Fruit fly (Drosophila melanogaster) whole organism, embryonic: ENCODE results near the gene CG11723.

Source experiments
- Ada2b ChIP-seq: fragments of 200-800 bp; sonication (Bioruptor generic); IDR thresholded peaks from 2 replicates; pipeline ENCODE4 v1.3.6; 2022; ENCODE audit warnings: missing biosample characterization, missing genetic modification characterization
- CG15601 ChIP-seq: fragments of 200-800 bp; sonication (Bioruptor generic); optimal IDR thresholded peaks from 3 replicates; lab custom pipeline; 2019; ENCODE audit warnings: missing biosample characterization, mild to moderate bottlenecking, missing genetic modification characterization, moderate library complexity
- CG16813 ChIP-seq: fragments of 200-800 bp; sonication (Bioruptor generic); IDR thresholded peaks from 3 replicates; pipeline ENCODE4 v1.3.6; 2022; ENCODE audit warnings: missing biosample characterization, missing genetic modification characterization; ENCODE audit not compliant: partially characterized antibody
- kay ChIP-seq: fragments of 200-800 bp; sonication (Bioruptor generic); optimal IDR thresholded peaks from 2 replicates; lab custom pipeline; 2016; ENCODE audit warnings: missing biosample characterization, missing genetic modification characterization
- pzg ChIP-seq: fragments of 200-800 bp; sonication (Bioruptor generic); optimal IDR thresholded peaks from 3 replicates; lab custom pipeline; 2018; ENCODE audit warnings: missing biosample characterization, mild to moderate bottlenecking, missing genetic modification characterization, moderate library complexity

DNA sequence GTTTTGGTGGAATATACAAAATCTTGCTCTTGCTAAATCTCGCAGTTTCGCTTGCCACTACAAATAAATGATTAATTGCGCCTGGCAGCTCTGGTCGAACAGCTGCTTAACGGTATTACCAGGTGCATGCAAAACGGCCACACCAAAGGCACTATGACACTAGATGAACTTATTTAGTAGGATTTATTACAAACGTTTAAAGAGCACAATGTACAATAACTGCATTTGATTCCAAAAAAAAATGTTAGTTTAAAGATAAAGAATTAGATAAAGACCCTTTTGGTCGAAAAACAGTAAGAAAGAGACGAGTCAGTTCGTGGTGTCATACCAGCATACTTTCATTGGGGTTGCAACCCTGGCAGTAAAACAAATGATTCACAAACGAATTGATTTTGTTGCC is at the start of gene CG11723, which contains the start of gene Tbcd:
- TF ChIP-seq CG16813 (GFP tag; lab: Robert Waterston, UW), result peak; percentile 17; the same call in 1 of the 3 replicates
- TF ChIP-seq pzg, result peak; percentile 65
- TF ChIP-seq Ada2b, result peak; percentile 91
- TF ChIP-seq CG15601 (tag; lab: Kevin White, UChicago), result no peak
- peak; percentile 94 for TF ChIP-seq kay (GFP tag; lab: Kevin White, UChicago)
